Worm (Caenorhabditis elegans): ENCODE data around the gene T28C12.2.

DNA sequence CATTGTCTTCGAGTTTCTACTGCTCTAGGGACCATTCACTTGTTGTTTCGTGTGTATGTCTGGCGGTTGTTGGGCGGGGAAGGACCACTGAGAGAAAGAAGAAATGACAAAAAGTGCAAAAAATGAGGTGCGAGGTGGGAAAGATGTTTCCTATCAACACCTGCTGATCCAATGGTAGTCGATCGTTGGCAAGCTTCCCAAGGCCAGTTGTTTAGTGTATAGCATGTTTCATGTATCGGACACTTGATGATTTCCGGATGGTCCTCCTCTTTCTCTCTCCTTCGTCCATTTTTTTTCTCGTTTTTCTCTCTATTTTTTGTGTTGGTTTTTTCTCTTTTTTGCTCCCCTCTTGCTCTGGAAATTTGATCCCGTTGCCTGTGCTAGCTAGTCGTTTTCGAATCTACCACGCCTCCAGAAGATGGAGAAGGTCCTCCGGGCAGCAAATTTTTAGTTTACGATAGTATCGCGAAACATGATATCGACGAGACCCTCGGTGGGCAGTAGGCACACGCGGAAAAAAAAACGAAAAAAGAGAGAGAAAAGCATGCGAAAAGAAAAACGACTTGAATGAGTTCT is 17.1 kb downstream of the T28C12.2 start:
- no peak for TF ChIP-seq W03F9.2 (tag; optimal IDR thresholded peaks at IDR 0.05)
- no peak for TF ChIP-seq dao-5 (tag; optimal IDR thresholded peaks at IDR 0.05)
- no peak for TF ChIP-seq him-1 (tag; optimal IDR thresholded peaks at IDR 0.05)
